Worm (Caenorhabditis elegans): ENCODE results near the gene C14E2.3.

DNA sequence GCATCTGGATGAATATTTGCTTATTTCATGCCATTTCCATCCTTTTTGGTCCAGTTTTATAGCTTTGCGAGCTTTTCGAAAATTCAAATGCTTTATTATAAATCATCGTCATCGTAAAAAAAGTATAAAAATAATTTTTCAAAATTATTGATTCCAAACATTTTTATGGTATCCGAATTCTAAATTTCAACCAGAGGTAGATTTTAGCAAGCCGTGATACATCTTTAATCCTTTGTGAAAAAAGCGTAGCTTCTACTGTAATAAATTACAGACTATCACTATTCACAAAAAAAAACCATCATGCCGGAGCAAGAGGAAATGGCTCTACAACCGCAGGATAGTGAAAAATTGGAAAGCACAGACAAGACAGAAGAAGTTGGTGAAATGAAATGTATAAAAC, 14.8 kb upstream of the C14E2.3 start, which contains the start of gene C14E2.1:
- TF ChIP-seq hnd-1 (tag; optimal IDR thresholded peaks at IDR 0.05) (no peak), F13C5.2 (tag; optimal IDR thresholded peaks at IDR 0.05) (no peak), ceh-13 (GFP tag; optimal IDR thresholded peaks at IDR 0.05) (no peak), pes-1 (GFP tag; IDR thresholded peaks at IDR 0.05) (no peak), ama-1 (optimal IDR thresholded peaks at IDR 0.05) (no peak), tbx-11 (GFP tag; IDR thresholded peaks at IDR 0.05) (no peak), flt-1 (GFP tag; IDR thresholded peaks at IDR 0.05) (no peak)

Measured in whole organism, early embryonic.